Fruit fly (Drosophila melanogaster) whole organism: ENCODE results near the gene hng3.

Source experiments
- CG8478 ChIP-seq: fragments of >200 bp; optimal IDR thresholded peaks from 2 replicates; lab custom pipeline; 2018; ENCODE audit warnings: inconsistent platforms
- Dll ChIP-seq: fragments of >200 bp; optimal IDR thresholded peaks from 2 replicates; lab custom pipeline; 2017
- EcR ChIP-seq, 2 experiments: fragments of >200 bp; optimal IDR thresholded peaks; 2 replicates each; lab custom pipeline; 2017; ENCODE audit warnings: missing biosample characterization in 2 of 2, missing genetic modification characterization in 2 of 2, missing genetic modification reagents in 2 of 2
- pan ChIP-seq: fragments of >200 bp; optimal IDR thresholded peaks from 2 replicates; lab custom pipeline; 2017
- psq ChIP-seq: fragments of >200 bp; optimal IDR thresholded peaks from 2 replicates; lab custom pipeline; 2017
- usp ChIP-seq: fragments of >200 bp; optimal IDR thresholded peaks from 2 replicates; lab custom pipeline; 2017; ENCODE audit warnings: missing biosample characterization, missing genetic modification characterization, mixed read lengths

hng3 gene

DNA sequence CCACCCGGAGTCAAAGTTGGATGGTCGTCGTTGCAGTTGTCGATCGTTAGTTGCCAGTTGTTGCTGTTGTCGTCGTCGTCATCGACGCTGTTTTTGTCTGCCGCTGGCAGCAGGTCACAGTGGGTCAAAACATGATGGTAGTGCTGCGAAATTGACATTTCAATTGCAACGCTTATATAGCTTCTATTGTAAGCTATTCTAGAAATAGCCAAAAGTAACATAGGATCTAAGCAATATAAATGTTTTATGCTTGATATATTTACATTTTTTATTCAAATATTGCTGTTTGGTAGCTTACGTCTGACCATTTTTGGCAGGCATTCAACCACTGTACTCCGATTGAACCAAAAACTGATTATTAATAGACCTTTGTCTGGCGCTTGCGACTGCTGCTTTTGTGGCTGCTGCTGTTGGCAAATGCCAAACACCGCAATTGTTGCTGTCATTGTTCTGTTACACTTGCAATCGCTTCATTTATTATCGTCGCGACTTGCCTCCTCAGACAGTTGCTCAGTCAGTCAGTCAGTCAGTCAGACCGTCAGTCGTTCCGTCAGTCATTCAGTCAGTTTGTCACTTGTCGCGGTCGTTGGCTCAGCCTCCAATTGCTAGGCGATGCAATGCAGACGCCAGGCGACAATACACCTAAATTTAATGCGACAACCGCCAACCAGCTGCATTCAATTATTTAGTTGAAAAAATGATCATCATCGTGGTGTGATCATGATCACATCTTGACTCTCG, 36.1 kb upstream of the hng3 start:
- TF ChIP-seq Dll (lab: Kevin White, UChicago), result no peak

DNA sequence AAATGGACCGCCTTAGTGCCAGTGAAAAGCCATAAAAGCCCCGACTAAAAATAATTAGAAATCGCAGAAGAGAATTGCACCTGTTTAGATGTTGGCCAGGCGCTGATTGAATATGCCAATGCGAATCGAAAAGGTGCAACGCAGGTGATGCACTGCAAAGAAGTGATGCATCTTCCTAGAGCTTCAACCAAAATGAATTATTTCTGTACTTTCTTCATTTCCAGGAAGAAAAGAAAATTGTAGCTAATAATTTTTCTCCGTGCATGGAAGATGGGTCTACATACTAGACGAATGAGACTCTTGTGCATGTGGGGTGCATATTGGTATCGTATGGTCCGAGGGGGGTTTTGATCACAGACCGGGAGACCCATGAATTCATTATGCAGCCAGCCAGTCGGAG, 33.7 kb upstream of the hng3 start:
- TF ChIP-seq CG8478 (lab: Kevin White, UChicago) (no peak), Dll (lab: Kevin White, UChicago) (no peak), psq (lab: Kevin White, UChicago) (no peak), usp (GFP tag; lab: Kevin White, UChicago) (no peak), pan (no peak), EcR (GFP tag; optimal IDR thresholded peaks at IDR 0.05; lab: Kevin White, UChicago) (no peak)

DNA sequence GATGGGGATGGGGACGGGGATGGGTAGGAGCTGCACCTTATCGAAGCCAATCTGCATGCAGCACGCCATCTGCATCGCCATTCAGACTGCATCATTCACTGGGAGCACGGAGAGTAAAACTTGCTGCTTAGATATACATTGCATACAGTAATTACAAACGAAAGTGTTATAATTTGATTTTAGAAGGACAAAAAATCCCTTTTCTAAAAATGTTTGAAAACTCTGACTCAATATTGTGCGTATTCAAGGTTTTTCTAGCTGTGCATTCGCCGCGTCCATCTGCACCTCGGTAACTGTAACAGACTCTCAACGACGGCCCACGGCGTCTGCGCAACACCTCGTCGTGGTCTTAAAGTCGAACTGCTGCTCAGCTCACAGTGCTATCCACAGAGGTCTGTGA, 32.3 kb upstream of the hng3 start:
- TF ChIP-seq EcR (GFP tag; optimal IDR thresholded peaks at IDR 0.05; lab: Kevin White, UChicago), result peak in 1 of 2 experiments; percentile 59
- TF ChIP-seq CG8478 (lab: Kevin White, UChicago), result no peak
- TF ChIP-seq psq (lab: Kevin White, UChicago), result no peak

DNA sequence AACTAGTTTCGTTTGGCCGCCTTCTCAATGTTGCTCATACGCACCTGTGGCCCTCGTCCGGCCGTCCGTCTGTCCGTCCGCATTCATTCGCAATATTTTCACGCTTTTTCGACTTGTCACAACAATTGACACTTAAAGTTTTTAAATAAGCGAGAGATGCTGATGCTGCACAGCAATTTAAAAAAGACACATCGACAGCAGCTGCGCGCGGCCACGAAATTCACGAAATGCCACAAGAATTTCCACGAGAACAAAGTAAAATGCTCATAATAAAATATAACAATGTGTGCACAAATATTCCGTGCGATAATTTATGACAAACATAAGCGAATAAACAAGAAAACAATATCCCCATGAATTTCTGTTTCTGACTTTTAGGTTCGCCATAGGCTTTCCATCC, 31.5 kb upstream of the hng3 start:
- TF ChIP-seq psq (lab: Kevin White, UChicago), result no peak
- TF ChIP-seq EcR (GFP tag; optimal IDR thresholded peaks at IDR 0.05; lab: Kevin White, UChicago), result no peak
- TF ChIP-seq usp (GFP tag; lab: Kevin White, UChicago), result no peak
- no peak for TF ChIP-seq pan
- no peak for TF ChIP-seq CG8478 (lab: Kevin White, UChicago)
- no peak for TF ChIP-seq Dll (lab: Kevin White, UChicago)

DNA sequence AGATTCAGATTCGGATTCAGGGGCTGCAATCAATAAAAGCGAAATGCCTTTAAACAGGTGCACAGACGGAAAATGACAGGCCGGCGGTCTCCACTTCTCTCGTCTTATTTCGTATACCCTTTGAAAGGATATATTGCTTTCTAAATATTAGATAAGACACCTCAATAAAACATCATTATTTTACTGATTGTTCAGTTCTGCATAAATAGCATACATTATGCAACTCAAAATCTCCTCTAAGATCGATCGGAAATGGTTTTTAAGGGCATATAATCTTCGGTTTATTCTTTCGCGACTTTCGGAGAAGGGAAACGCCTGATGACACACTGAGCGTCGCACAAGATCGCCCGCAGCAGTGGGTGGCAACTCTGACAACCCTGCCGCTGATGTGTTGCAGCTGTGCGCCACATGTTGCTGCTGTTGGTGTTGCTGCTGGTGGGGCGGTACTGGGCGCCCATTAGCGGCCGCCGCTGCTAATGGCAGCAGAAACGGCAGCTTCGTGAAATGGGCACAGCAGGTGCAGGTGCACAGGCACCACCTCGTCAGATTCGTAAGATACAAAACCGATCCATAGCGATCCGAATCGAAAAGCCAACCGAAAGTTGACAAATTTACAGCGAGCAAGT, 30.6 kb upstream of the hng3 start:
- TF ChIP-seq pan (no peak), EcR (GFP tag; optimal IDR thresholded peaks at IDR 0.05; lab: Kevin White, UChicago) (peak in 1 of 2 experiments; percentile 14)

DNA sequence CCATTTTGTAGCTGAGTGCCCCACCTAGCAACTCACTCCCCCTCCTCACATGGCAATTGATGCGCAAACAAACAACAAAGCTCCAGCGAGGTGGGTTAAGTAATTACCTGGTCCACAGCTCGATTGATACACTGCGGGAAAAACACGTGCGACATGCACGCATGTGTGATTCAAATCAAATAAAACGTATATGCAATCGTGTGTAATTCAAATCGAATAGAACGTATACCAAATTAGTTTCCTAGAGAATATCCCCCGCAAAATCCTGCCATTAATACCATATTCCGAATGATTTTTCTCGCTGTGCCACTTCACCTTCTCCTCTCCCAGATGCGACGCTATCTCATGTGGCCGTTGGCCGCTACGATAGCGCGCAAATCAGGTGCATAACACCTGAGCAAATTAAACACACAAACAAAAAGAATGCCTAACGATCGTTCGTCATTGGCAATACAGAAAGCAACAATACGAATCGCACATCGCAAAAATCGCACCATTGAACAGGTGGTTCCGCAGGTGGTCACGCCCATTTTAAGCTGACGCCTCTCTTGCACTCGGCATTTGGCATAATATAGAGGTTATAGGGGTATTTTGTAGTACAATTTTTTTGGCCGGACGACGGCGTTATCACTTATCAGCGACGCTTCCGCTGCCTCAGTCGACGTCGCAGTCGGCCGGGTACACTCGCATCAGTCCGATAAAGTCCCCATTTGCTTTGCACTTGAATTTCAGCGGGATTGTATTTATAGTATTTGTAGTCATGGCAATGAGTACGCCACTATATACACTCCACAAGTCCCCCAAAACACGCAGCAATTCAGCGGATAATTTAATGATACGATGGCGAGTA, 29.0 kb upstream of the hng3 start:
- no peak for TF ChIP-seq usp (GFP tag; lab: Kevin White, UChicago)
- TF ChIP-seq EcR (GFP tag; optimal IDR thresholded peaks at IDR 0.05; lab: Kevin White, UChicago), result no peak
- TF ChIP-seq Dll (lab: Kevin White, UChicago), result no peak
- no peak for TF ChIP-seq CG8478 (lab: Kevin White, UChicago)
- TF ChIP-seq psq (lab: Kevin White, UChicago), result no peak
- no peak for TF ChIP-seq pan

DNA sequence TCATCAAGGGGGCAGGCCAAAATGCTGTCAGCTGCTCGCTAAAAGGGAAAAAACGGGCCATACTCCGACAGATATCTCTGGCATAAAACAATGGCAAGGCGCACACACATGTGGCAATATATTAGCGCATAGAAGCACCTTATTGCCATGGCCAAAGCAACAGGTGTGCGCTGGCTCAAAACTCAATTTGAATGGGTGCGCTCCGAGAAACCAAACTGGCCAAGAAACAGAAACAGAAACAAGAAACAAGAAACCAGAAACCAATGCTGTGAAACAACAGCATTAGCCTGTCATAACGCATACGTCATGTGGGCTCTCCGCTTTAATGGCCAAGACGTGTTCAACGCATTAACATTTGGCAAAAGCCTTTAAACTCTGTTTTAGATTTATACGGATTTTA, 27.6 kb upstream of the hng3 start:
- no peak for TF ChIP-seq Dll (lab: Kevin White, UChicago)
- no peak for TF ChIP-seq psq (lab: Kevin White, UChicago)
- no peak for TF ChIP-seq CG8478 (lab: Kevin White, UChicago)
- TF ChIP-seq usp (GFP tag; lab: Kevin White, UChicago), result no peak

DNA sequence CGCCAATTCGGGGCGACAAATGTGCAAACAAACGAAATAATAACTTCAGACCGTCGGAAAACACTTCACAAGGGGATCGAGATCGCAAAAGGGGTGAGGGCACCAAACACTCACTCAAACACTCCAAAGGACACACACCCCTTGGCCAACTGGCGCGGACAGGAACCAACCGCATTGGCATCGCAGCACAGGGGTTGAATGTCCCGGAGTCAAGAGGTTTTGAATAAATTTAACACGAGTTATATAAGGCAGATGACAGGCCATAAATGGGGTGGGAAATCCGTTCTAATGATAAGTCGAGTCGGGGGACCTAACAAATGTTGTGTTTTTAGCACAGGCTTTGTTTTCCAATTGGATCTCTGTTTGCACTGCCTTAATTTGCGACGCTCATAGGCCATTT, 27.2 kb upstream of the hng3 start:
- no peak for TF ChIP-seq usp (GFP tag; lab: Kevin White, UChicago)
- TF ChIP-seq Dll (lab: Kevin White, UChicago), result no peak
- TF ChIP-seq CG8478 (lab: Kevin White, UChicago), result no peak
- no peak for TF ChIP-seq EcR (GFP tag; optimal IDR thresholded peaks at IDR 0.05; lab: Kevin White, UChicago)
- no peak for TF ChIP-seq psq (lab: Kevin White, UChicago)
- no peak for TF ChIP-seq pan

DNA sequence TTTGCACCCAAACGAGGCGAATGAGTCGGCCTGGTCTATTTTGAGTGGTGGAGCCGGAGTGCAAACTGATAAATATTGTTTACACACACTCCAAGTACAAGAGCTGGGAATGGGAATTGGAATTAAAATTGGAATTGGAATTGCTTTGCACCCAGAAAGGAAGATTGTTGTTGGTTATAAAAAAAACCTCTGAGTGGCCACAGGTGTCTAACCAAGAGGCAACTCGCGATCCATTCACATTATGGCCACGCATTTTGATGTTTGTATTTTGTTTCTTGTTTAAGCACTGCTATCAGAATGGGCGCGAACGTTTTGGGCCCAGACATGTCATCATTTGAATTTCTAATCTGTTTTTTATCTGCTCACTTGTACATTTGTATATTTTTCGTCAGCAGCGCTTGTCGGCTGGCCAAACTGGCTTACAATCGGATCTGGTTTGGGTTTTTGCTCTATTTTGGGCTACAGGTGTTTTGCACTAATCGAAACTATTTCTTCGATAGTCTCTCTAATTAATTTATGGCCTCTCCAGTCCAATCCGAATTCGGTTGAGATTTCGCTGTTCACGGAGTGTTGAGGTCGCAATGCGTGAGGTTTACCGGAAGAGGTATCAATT, 26.5 kb upstream of the hng3 start:
- no peak for TF ChIP-seq usp (GFP tag; lab: Kevin White, UChicago)
- no peak for TF ChIP-seq CG8478 (lab: Kevin White, UChicago)
- no peak for TF ChIP-seq EcR (GFP tag; optimal IDR thresholded peaks at IDR 0.05; lab: Kevin White, UChicago)
- TF ChIP-seq Dll (lab: Kevin White, UChicago), result no peak
- TF ChIP-seq pan, result no peak
- no peak for TF ChIP-seq psq (lab: Kevin White, UChicago)

DNA sequence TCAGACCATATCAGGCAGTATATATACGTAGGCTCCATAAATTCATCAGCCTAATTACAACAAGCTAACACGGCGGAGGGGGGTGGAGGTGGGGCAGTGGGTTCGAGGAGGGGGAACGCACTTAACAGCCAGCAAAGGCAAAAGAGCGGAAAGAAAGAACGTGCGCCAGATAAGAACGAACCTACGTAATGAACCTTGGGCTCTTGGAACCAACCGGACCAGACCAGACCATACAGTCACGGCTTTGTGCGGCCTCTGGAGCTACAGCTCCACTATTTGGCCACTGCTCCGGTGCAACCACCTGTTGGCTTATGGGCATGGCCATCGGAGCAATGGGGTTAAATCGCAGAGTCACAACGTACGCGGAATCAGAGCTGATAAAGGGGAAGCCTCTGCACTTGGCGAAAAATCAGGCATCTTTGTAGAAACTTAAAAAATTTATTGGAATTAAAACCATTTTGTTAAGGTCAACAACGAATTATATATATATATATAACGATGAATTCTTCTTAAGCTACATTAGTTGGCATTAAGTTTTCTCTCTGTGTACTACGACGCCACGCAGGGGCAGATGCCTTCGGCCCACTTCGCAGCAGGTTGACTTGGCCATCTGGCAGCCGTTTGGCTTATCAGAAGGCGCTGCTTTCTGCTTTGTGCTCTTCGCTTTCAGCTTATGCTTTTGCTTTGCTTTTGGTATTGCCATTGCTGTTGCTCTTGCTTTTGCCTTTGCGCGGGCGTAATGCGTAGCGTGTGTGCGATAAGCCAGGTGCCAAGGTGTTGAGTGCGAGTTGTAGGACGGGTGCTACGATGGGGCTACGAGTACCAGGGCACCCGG, 25.8 kb upstream of the hng3 start:
- no peak for TF ChIP-seq psq (lab: Kevin White, UChicago)
- peak; percentile 29 to 54 for TF ChIP-seq EcR (GFP tag; optimal IDR thresholded peaks at IDR 0.05; lab: Kevin White, UChicago)

DNA sequence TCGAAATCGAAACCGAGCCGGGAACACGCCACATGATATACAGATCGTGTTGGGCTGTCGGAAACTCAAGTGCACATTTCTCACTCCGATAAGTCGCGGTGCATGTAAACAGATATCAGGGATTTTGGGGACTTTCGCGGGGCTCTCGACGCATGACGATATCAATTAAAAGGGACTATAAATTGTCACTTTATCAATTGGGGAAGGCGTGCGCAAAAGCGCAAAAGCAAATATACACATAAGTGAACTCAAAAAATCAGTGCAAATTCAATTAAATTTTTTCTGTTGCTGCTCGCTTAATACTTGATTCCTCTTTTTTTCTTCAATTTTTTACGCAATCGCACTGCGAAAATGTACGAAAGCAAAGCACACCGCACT, 25.2 kb upstream of the hng3 start:
- TF ChIP-seq pan (no peak), EcR (GFP tag; optimal IDR thresholded peaks at IDR 0.05; lab: Kevin White, UChicago) (no peak)
